Worm (Caenorhabditis elegans): ENCODE results near the gene T26H5.10.

The T26H5.10 gene

DNA sequence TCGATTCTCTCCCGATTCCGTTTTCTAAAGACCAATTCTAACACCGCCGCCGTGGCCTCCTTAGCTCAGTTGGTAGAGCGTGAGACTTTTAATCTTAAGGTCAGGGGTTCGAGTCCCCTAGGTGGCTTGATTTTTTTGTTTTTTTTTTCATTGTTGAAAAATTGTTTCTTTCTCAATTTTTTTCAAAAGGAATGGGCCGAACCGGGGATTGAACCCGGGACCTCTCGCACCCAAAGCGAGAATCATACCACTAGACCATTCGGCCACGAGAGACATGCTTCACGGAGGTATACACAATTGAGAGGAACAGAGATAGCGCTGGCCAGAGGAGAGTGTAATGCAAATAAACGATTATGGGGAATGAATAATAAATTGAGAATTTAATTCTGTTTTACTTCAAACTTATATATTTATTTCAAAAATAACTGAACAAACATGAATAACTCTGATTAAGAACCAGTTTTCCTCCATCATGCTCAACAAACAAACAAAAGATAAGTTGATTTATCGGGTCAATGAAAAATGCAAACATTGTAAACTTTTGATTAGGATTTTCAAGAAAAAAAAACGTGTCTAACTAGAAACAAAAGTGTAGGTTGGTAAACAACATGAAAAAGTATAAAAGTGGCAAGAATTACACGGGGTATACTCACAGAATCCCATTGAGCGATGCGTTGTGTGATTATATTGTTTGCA is 21.6 kb upstream of the T26H5.10 start, which contains the start of gene pqn-71 (continued):
- TF ChIP-seq pat-9 (tag; optimal IDR thresholded peaks at IDR 0.05) (peak; percentile 87), ceh-14 (tag; optimal IDR thresholded peaks at IDR 0.05) (peak; percentile 89), fkh-6 (tag; optimal IDR thresholded peaks at IDR 0.05) (peak; percentile 83), lim-6 (tag; optimal IDR thresholded peaks at IDR 0.05) (peak; percentile 72), odd-2 (tag; optimal IDR thresholded peaks at IDR 0.05) (no peak), hlh-13 (GFP tag; optimal IDR thresholded peaks at IDR 0.05) (peak; percentile 67), pha-2 (tag; optimal IDR thresholded peaks at IDR 0.05) (peak; percentile 80), ama-1 (optimal IDR thresholded peaks at IDR 0.05) (no peak), tbx-2 (tag; optimal IDR thresholded peaks at IDR 0.05) (peak; percentile 82), fax-1 (tag; optimal IDR thresholded peaks at IDR 0.05) (peak; percentile 80), che-1 (tag; optimal IDR thresholded peaks at IDR 0.05) (peak; percentile 80), zip-5 (tag; optimal IDR thresholded peaks at IDR 0.05) (peak; percentile 50), unc-42 (tag; optimal IDR thresholded peaks at IDR 0.05) (peak; percentile 2), eyg-1 (tag; optimal IDR thresholded peaks at IDR 0.05) (peak; percentile 47), pha-4 (tag; optimal IDR thresholded peaks at IDR 0.05) (no peak), ztf-16 (tag; optimal IDR thresholded peaks at IDR 0.05) (peak; percentile 71), ceh-31 (tag; optimal IDR thresholded peaks at IDR 0.05) (peak; percentile 61), ahr-1 (tag; optimal IDR thresholded peaks at IDR 0.05) (peak; percentile 40), nhr-232 (tag; optimal IDR thresholded peaks at IDR 0.05) (peak; percentile 79), ceh-30 (tag; optimal IDR thresholded peaks at IDR 0.05) (peak; percentile 60), fkh-10 (GFP tag; optimal IDR thresholded peaks at IDR 0.05) (no peak), pag-3 (tag; optimal IDR thresholded peaks at IDR 0.05; ENCODE audit: borderline replicate concordance) (peak; percentile 30), mec-3 (tag; optimal IDR thresholded peaks at IDR 0.05; ENCODE audit: borderline replicate concordance) (no peak), unc-3 (GFP tag; conservative IDR thresholded peaks at IDR 0.05) (peak; percentile 75), unc-3 (tag; optimal IDR thresholded peaks at IDR 0.05) (peak; percentile 88), sdc-2 (tag; optimal IDR thresholded peaks at IDR 0.05) (peak; percentile 80), hlh-15 (tag; optimal IDR thresholded peaks at IDR 0.05) (peak; percentile 69), ceh-24 (tag; optimal IDR thresholded peaks at IDR 0.05) (peak; percentile 66), F13H6.1 (tag; optimal IDR thresholded peaks at IDR 0.05) (peak; percentile 76), K02D7.2 (tag; optimal IDR thresholded peaks at IDR 0.05) (peak; percentile 78), dmd-4 (tag; optimal IDR thresholded peaks at IDR 0.05; ENCODE audit: borderline replicate concordance) (peak; percentile 93), npax-4 (tag; optimal IDR thresholded peaks at IDR 0.05) (peak; percentile 71), elt-2 (tag; optimal IDR thresholded peaks at IDR 0.05) (peak; percentile 91), gmeb-2 (tag; optimal IDR thresholded peaks at IDR 0.05) (peak; percentile 86), ref-2 (tag; optimal IDR thresholded peaks at IDR 0.05) (peak; percentile 79), syd-9 (tag; optimal IDR thresholded peaks at IDR 0.05) (peak; percentile 84), lin-11 (tag; optimal IDR thresholded peaks at IDR 0.05) (peak; percentile 74), ceh-22 (tag; optimal IDR thresholded peaks at IDR 0.05) (no peak), unc-55 (GFP tag; optimal IDR thresholded peaks at IDR 0.05) (no peak), nhr-11 (tag; optimal IDR thresholded peaks at IDR 0.05) (no peak), ceh-9 (tag; optimal IDR thresholded peaks at IDR 0.05) (peak; percentile 18)

DNA sequence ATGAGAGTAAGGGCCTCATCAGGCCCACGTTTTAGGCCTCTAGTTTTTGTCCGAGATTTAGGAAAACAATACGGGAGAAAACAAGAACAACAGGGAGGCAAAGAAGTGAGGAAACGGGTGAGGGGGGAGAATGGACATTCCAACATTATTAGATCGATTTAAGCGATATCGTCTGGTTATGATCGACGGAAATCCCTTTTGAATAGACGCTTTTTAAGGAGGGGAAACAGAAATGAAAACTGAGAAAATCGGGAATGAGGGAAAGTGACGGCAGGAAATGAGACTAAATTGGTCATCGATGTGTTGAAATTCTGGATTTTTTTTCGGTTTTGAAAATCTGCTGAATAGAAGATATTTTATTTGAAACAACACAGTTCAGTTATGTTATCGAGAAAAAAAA is 20.8 kb upstream of the T26H5.10 start, which contains the start of gene rocf-1:
rocf-1 (minus strand) TSS at position 101 of the 400 bp plus-strand sequence.
- TF ChIP-seq syd-9 (tag; optimal IDR thresholded peaks at IDR 0.05) = no peak
- no peak for TF ChIP-seq hlh-6 (tag; optimal IDR thresholded peaks at IDR 0.05)
- no peak for TF ChIP-seq K09A11.1 (tag; optimal IDR thresholded peaks at IDR 0.05; ENCODE audit: insufficient read depth)
- TF ChIP-seq pha-4 (tag; optimal IDR thresholded peaks at IDR 0.05) = no peak
- no peak for TF ChIP-seq ttx-3 (tag; optimal IDR thresholded peaks at IDR 0.05)
- no peak for TF ChIP-seq nfya-1 (tag; optimal IDR thresholded peaks at IDR 0.05)
- no peak for TF ChIP-seq dve-1 (tag; optimal IDR thresholded peaks at IDR 0.05)
- TF ChIP-seq hlh-30 (tag; optimal IDR thresholded peaks at IDR 0.05; ENCODE audit: insufficient read depth) = no peak
- TF ChIP-seq lim-6 (tag; optimal IDR thresholded peaks at IDR 0.05) = no peak
- no peak for TF ChIP-seq C38D4.7 (GFP tag; optimal IDR thresholded peaks at IDR 0.05)
